Worm (Caenorhabditis elegans): ENCODE data around the gene nhr-96.
"Not testable (repeated sequence)": the region's sequence is repeated elsewhere in the genome, so short reads cannot be mapped to it uniquely, and the experiment has no call there.

Gene nhr-96

DNA sequence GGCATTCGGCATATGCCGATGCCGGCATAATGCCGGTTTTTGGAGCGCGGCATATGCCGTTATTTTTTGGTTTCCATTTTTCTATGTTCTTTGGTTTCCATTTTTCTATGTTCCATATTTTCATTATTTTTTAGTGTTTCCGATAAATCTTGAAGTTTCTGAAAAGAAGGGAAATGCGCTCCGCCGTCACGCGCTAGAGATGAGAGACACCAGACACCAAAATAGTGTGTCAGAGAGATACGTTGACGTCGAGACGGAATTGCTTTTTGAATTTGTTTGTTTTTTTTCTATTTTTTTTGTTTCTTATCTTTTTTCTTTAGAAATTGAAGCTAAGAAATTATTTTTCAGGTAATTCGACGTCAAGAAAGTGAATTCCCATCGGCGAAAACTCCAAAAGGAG is 21.9 kb downstream of the nhr-96 start, which contains the start of gene F41B5.1:
TSS of gene F41B5.1 (plus strand) at position 343 of the 400 bp plus-strand sequence.
- TF ChIP-seq ama-1 (optimal IDR thresholded peaks at IDR 0.05); ceh-34 (tag; optimal IDR thresholded peaks at IDR 0.05); fkh-10 (GFP tag; optimal IDR thresholded peaks at IDR 0.05): not testable (repeated sequence)

DNA sequence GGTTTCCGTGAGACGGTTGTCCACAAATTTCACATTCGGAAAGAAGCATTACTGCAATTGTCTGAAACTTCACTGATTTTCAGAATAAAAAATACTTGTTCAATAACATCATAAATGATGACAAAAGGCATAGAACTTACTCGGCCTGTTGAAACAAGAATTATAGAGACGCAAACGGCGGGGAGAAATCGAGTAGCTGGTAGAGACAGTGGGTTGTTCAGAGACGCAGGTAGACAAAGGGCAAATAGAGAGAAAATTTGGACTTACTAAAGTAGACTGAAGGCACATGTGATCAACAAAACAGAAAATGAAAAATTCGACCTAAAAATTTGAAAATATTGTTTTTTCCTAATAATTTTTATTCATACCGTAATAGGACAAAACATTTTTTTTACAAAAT is 26.5 kb downstream of the nhr-96 start, which contains the start of gene nhr-182:
TSS of gene nhr-182 (minus strand) at position 178 of the 400 bp plus-strand sequence.
- no peak for TF ChIP-seq ceh-18 (tag; optimal IDR thresholded peaks at IDR 0.05)
- no peak for TF ChIP-seq hlh-15 (tag; optimal IDR thresholded peaks at IDR 0.05)
- no peak for TF ChIP-seq pha-4 (tag; optimal IDR thresholded peaks at IDR 0.05)
- TF ChIP-seq tbx-2 (tag; optimal IDR thresholded peaks at IDR 0.05), result no peak
- no peak for TF ChIP-seq pros-1 (tag; optimal IDR thresholded peaks at IDR 0.05)
- no peak for TF ChIP-seq ttx-3 (tag; optimal IDR thresholded peaks at IDR 0.05)
- no peak for TF ChIP-seq ets-4 (tag; optimal IDR thresholded peaks at IDR 0.05)
- TF ChIP-seq unc-42 (tag; optimal IDR thresholded peaks at IDR 0.05), result no peak
- no peak for TF ChIP-seq ceh-6 (GFP tag; optimal IDR thresholded peaks at IDR 0.05)
- no peak for TF ChIP-seq gmeb-2 (tag; optimal IDR thresholded peaks at IDR 0.05)
- no peak for TF ChIP-seq unc-55 (GFP tag; optimal IDR thresholded peaks at IDR 0.05)

DNA sequence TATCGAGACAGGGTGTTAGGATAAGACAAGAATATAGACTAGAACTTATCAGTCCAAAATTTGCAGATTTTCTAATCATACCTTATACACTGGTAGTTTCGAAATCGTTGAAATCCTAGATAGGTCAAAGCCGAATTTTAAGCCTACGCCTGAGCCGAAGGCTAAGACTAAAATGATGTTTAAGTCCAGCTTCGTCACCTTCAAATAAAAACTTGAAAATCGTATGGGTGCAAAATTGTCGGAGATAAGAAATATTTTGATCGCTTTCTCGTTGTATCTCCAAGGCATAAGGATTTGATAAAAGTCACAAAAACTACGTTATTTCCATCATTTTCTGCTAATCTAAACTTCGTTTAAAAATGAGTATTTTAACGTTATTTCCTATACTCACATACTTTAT is 27.4 kb downstream of the nhr-96 start, which contains the start of gene F41B5.12:
TSS of gene F41B5.12 (plus strand) at position 301 of the 400 bp plus-strand sequence.
- TF ChIP-seq pha-4 (tag; optimal IDR thresholded peaks at IDR 0.05), result no peak
- no peak for TF ChIP-seq pag-3 (tag; optimal IDR thresholded peaks at IDR 0.05; ENCODE audit: borderline replicate concordance)
- no peak for TF ChIP-seq nhr-11 (tag; optimal IDR thresholded peaks at IDR 0.05)
- TF ChIP-seq dmd-4 (tag; optimal IDR thresholded peaks at IDR 0.05; ENCODE audit: borderline replicate concordance), result no peak
- no peak for TF ChIP-seq ahr-1 (tag; optimal IDR thresholded peaks at IDR 0.05)
- no peak for TF ChIP-seq hlh-13 (GFP tag; optimal IDR thresholded peaks at IDR 0.05)
- no peak for TF ChIP-seq zip-5 (tag; optimal IDR thresholded peaks at IDR 0.05)
- no peak for TF ChIP-seq unc-3 (GFP tag; conservative IDR thresholded peaks at IDR 0.05)
- TF ChIP-seq unc-3 (tag; optimal IDR thresholded peaks at IDR 0.05), result no peak
- no peak for TF ChIP-seq sox-4 (tag; optimal IDR thresholded peaks at IDR 0.05)
- no peak for TF ChIP-seq Y22D7AL.16 (tag; optimal IDR thresholded peaks at IDR 0.05)
- no peak for TF ChIP-seq hlh-15 (tag; optimal IDR thresholded peaks at IDR 0.05)
- TF ChIP-seq ceh-2 (tag; optimal IDR thresholded peaks at IDR 0.05), result no peak

DNA sequence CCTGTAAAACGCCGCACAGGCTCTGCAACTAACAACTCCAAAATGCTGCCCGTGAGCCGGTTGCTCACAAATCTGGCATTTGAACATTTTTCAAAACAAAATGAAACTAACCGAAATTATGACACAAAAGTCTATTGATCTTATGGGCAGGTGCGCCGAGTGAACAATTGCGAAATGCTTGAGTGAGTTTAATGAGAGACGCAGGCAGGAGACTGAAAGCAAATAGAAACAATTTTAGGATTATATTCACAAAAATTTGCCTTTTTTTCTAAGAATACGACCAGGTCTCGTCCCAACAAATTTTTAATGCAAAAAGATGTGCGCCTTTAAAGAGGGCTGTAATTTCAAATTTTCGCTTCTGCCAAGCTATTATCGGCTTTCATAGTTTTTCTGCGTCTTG is 31.2 kb downstream of the nhr-96 start, which contains the start of gene nhr-183:
TSS of gene nhr-183 (minus strand) at position 180 of the 400 bp plus-strand sequence.
- no peak for TF ChIP-seq hlh-13 (GFP tag; optimal IDR thresholded peaks at IDR 0.05)
- peak; percentile 69 for TF ChIP-seq pax-1 (tag; optimal IDR thresholded peaks at IDR 0.05)

DNA sequence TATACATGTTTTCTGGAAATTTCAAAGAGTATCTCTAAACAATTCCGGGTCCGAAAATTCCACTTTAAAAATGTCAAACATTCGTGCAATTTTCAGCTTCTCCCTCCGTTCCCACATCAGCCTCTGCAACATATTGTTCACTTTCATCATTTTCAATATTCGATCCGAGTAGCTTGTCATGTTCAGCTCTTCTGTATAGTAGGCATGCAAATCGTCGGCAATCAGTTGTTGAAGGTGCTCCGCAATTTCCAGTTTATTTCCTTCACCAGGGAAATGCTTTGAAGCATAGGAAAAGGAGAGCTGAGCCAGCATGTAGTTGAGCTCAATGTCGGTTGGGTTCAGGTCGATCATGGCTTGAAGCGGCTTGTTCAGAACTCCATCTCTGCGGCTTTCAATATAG is 31.6 kb downstream of the nhr-96 start:
- TF ChIP-seq pha-2 (tag; optimal IDR thresholded peaks at IDR 0.05), result no peak

DNA sequence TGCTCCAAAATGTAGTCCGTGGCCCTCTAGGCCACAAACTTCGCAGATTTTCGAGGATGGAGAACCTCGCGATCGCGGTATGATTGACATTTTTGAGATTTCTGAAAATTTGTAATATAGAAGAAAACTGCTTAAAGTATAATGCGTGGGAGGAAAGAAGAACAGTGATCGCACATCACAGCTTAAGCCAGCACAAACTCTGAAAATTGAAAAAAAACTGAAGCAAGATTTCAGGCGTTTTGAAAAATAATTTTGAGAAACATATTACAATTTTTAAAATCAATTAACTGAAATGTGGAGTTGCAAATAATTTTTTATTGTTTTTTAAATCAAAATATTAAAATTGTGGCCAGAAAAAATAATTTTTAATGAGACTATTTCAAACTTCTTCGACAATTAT is 33.7 kb downstream of the nhr-96 start, which contains the start of gene nhr-275:
TSS of gene nhr-275 (minus strand) at position 101 of the 400 bp plus-strand sequence.
- no peak for TF ChIP-seq tbx-7 (tag; optimal IDR thresholded peaks at IDR 0.05)
- no peak for TF ChIP-seq ceh-48 (tag; optimal IDR thresholded peaks at IDR 0.05)
- no peak for TF ChIP-seq pag-3 (tag; optimal IDR thresholded peaks at IDR 0.05; ENCODE audit: borderline replicate concordance)
- TF ChIP-seq madf-2 (tag; optimal IDR thresholded peaks at IDR 0.05), result no peak
- no peak for TF ChIP-seq nhr-11 (tag; optimal IDR thresholded peaks at IDR 0.05)
- no peak for TF ChIP-seq hlh-13 (GFP tag; optimal IDR thresholded peaks at IDR 0.05)
- no peak for TF ChIP-seq fkh-6 (tag; optimal IDR thresholded peaks at IDR 0.05)
- no peak for TF ChIP-seq ceh-6 (GFP tag; optimal IDR thresholded peaks at IDR 0.05)
- no peak for TF ChIP-seq ceh-22 (tag; optimal IDR thresholded peaks at IDR 0.05)
- no peak for TF ChIP-seq pha-4 (tag; optimal IDR thresholded peaks at IDR 0.05)
- no peak for TF ChIP-seq K09A11.1 (tag; optimal IDR thresholded peaks at IDR 0.05; ENCODE audit: insufficient read depth)
- no peak for TF ChIP-seq ceh-19 (GFP tag; optimal IDR thresholded peaks at IDR 0.05)
- TF ChIP-seq ceh-9 (tag; optimal IDR thresholded peaks at IDR 0.05), result no peak
- no peak for TF ChIP-seq pha-2 (tag; optimal IDR thresholded peaks at IDR 0.05)
- TF ChIP-seq lim-6 (tag; optimal IDR thresholded peaks at IDR 0.05), result no peak
- TF ChIP-seq ets-4 (tag; optimal IDR thresholded peaks at IDR 0.05), result no peak
